Worm (Caenorhabditis elegans): ENCODE results near the gene glb-2.
A peak's percentile ranks its signal among the peaks of the same experiment; 100 is the strongest.
"Not testable (repeated sequence)": the region's sequence is repeated elsewhere in the genome, so short reads cannot be mapped to it uniquely, and the experiment has no call there.

Gene glb-2

ce11 chrIV:7274969-7275548 is 12.0 kb upstream of the glb-2 start:
- TF ChIP-seq gei-8 (GFP tag; optimal IDR thresholded peaks at IDR 0.05): no peak
- TF ChIP-seq snpc-1.2 (GFP tag; IDR thresholded peaks at IDR 0.05): peak; percentile 85
- TF ChIP-seq vab-7 (GFP tag; IDR thresholded peaks at IDR 0.05): peak; percentile 70
- TF ChIP-seq aha-1 (tag): peak; percentile 44
- TF ChIP-seq zip-11 (GFP tag; IDR thresholded peaks at IDR 0.05): no peak
- TF ChIP-seq F26F4.8 (GFP tag; conservative IDR thresholded peaks at IDR 0.05): 0 out of 2 replicates have a peak, but pooled peaks have one; percentile 33
- 0 out of 2 replicates have a peak, but pooled peaks have one; percentile 58 for TF ChIP-seq dmd-8 (GFP tag; IDR thresholded peaks at IDR 0.05)
- no peak for TF ChIP-seq mdl-1 (tag; optimal IDR thresholded peaks at IDR 0.05)
- no peak for TF ChIP-seq mxl-2 (GFP tag; conservative IDR thresholded peaks at IDR 0.05)
- TF ChIP-seq hlh-30 (tag; optimal IDR thresholded peaks at IDR 0.05; ENCODE audit: insufficient read depth): peak; percentile 26
- no peak for TF ChIP-seq nhr-41 (GFP tag; IDR thresholded peaks at IDR 0.05)
- TF ChIP-seq ces-1 (GFP tag; optimal IDR thresholded peaks at IDR 0.05): peak; percentile 33

DNA sequence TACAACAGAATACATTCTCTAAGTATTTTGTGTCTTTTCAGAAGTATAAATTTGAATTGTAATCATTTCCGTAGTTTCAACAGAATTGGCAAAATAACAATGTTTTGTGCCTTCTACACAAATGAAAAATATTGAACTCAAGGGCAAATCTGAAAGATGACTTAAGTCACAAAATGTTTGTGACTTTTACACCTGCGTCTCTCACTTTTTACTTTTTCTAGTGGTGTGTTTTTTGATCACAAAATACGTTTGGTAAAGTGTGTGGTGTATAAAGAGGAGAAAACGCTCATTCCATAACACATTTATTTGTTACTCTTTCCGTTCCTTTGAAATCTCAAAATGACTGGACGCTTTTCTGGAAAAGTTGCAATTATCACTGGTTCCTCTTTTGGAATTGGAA is 2.5 kb downstream of the glb-2 start, which contains the start of gene C06E4.3:
C06E4.3 (plus strand) TSS at position 289 of the 400 bp plus-strand sequence.
- TF ChIP-seq dmd-6 (GFP tag; IDR thresholded peaks at IDR 0.05): peak; percentile 81
- no peak for TF ChIP-seq lir-3 (tag; optimal IDR thresholded peaks at IDR 0.05)
- peak; percentile 5 for TF ChIP-seq hlh-30 (tag; optimal IDR thresholded peaks at IDR 0.05; ENCODE audit: insufficient read depth)
- TF ChIP-seq nhr-102 (tag; optimal IDR thresholded peaks at IDR 0.05): peak; percentile 71
- TF ChIP-seq nhr-77 (tag; optimal IDR thresholded peaks at IDR 0.05): peak; percentile 25
- peak; percentile 97 for TF ChIP-seq nhr-28 (tag; optimal IDR thresholded peaks at IDR 0.05)

- TF ChIP-seq attf-4 (tag; optimal IDR thresholded peaks at IDR 0.05) (no peak), daf-16 (GFP tag; optimal IDR thresholded peaks at IDR 0.05) (no peak), daf-16 (tag; optimal IDR thresholded peaks at IDR 0.05) (peak; percentile 23), mdl-1 (tag; optimal IDR thresholded peaks at IDR 0.05) (peak in 1 of 2 experiments; percentile 66), nhr-28 (tag; optimal IDR thresholded peaks at IDR 0.05) (peak; percentile 96), hif-1 (tag; optimal IDR thresholded peaks at IDR 0.05) (no peak), hlh-30 (tag; optimal IDR thresholded peaks at IDR 0.05; ENCODE audit: insufficient read depth) (peak; percentile 62), F37D6.2 (tag; optimal IDR thresholded peaks at IDR 0.05) (no peak), nhr-102 (tag; optimal IDR thresholded peaks at IDR 0.05) (peak; percentile 92), nhr-41 (GFP tag; IDR thresholded peaks at IDR 0.05) (no peak), snpc-1.2 (GFP tag; IDR thresholded peaks at IDR 0.05) (no peak), ZK337.2 (GFP tag; IDR thresholded peaks at IDR 0.05) (no peak), gei-8 (GFP tag; optimal IDR thresholded peaks at IDR 0.05) (no peak), dmd-6 (GFP tag; IDR thresholded peaks at IDR 0.05) (peak; percentile 82), mdt-29 (GFP tag; IDR thresholded peaks at IDR 0.05) (no peak), nhr-77 (tag; optimal IDR thresholded peaks at IDR 0.05) (peak; percentile 7), pqm-1 (tag; optimal IDR thresholded peaks at IDR 0.05) (peak; percentile 43), nhr-11 (tag; optimal IDR thresholded peaks at IDR 0.05) (no peak), R02D3.7 (tag; optimal IDR thresholded peaks at IDR 0.05) (no peak)
Measured at ce11 chrIV:7258253-7258652, 4.8 kb downstream of the glb-2 start, which contains the start of gene C06E4.6. Gene C06E4.6, minus strand, starts transcription at chrIV:7258303.

DNA sequence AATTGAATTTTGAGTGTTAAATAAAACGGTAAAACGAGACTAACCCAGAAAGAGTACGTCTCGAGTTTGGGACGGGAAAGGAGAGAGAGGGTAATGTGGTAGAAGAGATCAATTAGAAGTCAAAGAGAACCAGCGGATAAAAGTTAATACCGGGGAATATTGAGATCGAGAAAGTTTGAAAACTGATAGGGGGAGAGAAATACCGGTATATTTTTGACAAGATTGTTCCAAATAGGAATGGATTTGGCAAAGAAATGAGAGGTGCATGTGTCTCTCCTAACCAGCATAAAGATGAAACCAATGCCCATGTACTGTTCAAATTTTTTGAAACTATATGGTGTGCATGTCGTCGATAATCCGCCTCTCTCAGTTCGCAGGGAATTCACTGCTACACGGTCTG is 8.3 kb downstream of the glb-2 start, which contains the start of gene C06E4.5:
C06E4.5 (plus strand) TSS at position 301 of the 400 bp plus-strand sequence.
- TF ChIP-seq madf-9 (GFP tag; conservative IDR thresholded peaks at IDR 0.05); pqm-1 (tag; optimal IDR thresholded peaks at IDR 0.05); nhr-77 (tag; optimal IDR thresholded peaks at IDR 0.05): not testable (repeated sequence)

ce11 chrIV:7253271-7253670 is 9.8 kb downstream of the glb-2 start:
- no peak for TF ChIP-seq nhr-48 (tag; optimal IDR thresholded peaks at IDR 0.05)
- TF ChIP-seq F49E8.2 (tag; optimal IDR thresholded peaks at IDR 0.05; ENCODE audit: borderline replicate concordance): peak; percentile 15
- TF ChIP-seq set-16 (GFP tag; IDR thresholded peaks at IDR 0.05): no peak
- peak; percentile 1 for TF ChIP-seq mes-2 (tag; optimal IDR thresholded peaks at IDR 0.05; ENCODE audit: poor library complexity, severe bottlenecking)
- TF ChIP-seq ceh-44 (GFP tag; IDR thresholded peaks at IDR 0.05): no peak
- no peak for TF ChIP-seq zip-11 (GFP tag; IDR thresholded peaks at IDR 0.05)

All from whole organism, L4 larva.